Fruit fly (Drosophila melanogaster) whole organism, wandering third instar larva: ENCODE results near the gene Iyd.

Experiments
- CG9705 ChIP-seq: fragments of 200-800 bp; sonication (Bioruptor generic); optimal IDR thresholded peaks from 2 replicates; lab custom pipeline; 2018; ENCODE audit warnings: missing biosample characterization, mild to moderate bottlenecking, missing genetic modification characterization
- Jra ChIP-seq: sonication (Bioruptor generic); optimal IDR thresholded peaks from 2 replicates; lab custom pipeline; 2016; ENCODE audit warnings: missing biosample characterization, missing genetic modification characterization
- dsf ChIP-seq: sonication (Bioruptor generic); optimal IDR thresholded peaks from 2 replicates; lab custom pipeline; 2016; ENCODE audit warnings: missing biosample characterization, missing genetic modification characterization, borderline replicate concordance
- h ChIP-seq: fragments of 200-800 bp; sonication (Bioruptor generic); optimal IDR thresholded peaks from 3 replicates; lab custom pipeline; 2016; ENCODE audit warnings: missing biosample characterization, mild to moderate bottlenecking, missing genetic modification characterization
- pan ChIP-seq: fragments of >200 bp; optimal IDR thresholded peaks from 2 replicates; lab custom pipeline; 2017
- psq ChIP-seq: fragments of 200-800 bp; sonication (Bioruptor generic); optimal IDR thresholded peaks from 3 replicates; lab custom pipeline; 2017; ENCODE audit warnings: missing biosample characterization, mild to moderate bottlenecking, missing genetic modification characterization, moderate library complexity
- tai ChIP-seq: sonication (Bioruptor generic); optimal IDR thresholded peaks from 2 replicates; lab custom pipeline; 2016; ENCODE audit warnings: missing biosample characterization, missing genetic modification characterization

- TF ChIP-seq Jra (no peak), CG9705 (GFP tag; lab: Kevin White, UChicago) (no peak), tai (GFP tag; lab: Kevin White, UChicago) (no peak), dsf (GFP tag; lab: Kevin White, UChicago) (no peak), psq (GFP tag; lab: Kevin White, UChicago) (no peak), pan (lab: Kevin White, UChicago) (no peak), h (GFP tag; lab: Kevin White, UChicago) (no peak)
These were observed 33.6 kb downstream of the Iyd start, which contains the start of gene CG32069 for dm6 chr3L:11062441-11062840.
